Fruit fly (Drosophila melanogaster) whole organism, wandering third instar larva: Measurements from ENCODE around the gene CG7133.

Source experiments
- Abd-B ChIP-seq: fragments of >200 bp; optimal IDR thresholded peaks from 2 replicates; lab custom pipeline; 2017; ENCODE audit warnings: missing biosample characterization, missing genetic modification characterization
- jim ChIP-seq: fragments of 175-275, 200-325 bp; sonication (Bioruptor generic); optimal IDR thresholded peaks from 2 replicates; lab custom pipeline; 2016; ENCODE audit warnings: missing biosample characterization, mild to moderate bottlenecking, missing genetic modification characterization
- pan ChIP-seq: fragments of >200 bp; optimal IDR thresholded peaks from 2 replicates; lab custom pipeline; 2017
- psq ChIP-seq: fragments of 200-800 bp; sonication (Bioruptor generic); optimal IDR thresholded peaks from 3 replicates; lab custom pipeline; 2017; ENCODE audit warnings: missing biosample characterization, mild to moderate bottlenecking, missing genetic modification characterization, moderate library complexity

dm6 chr3L:22106704-22107103, 32.4 kb upstream of the CG7133 start:
- TF ChIP-seq pan (lab: Kevin White, UChicago) (no peak), Abd-B (GFP tag; lab: Kevin White, UChicago) (no peak), jim (GFP tag; lab: Kevin White, UChicago) (no peak), psq (GFP tag; lab: Kevin White, UChicago) (no peak)
